Fruit fly (Drosophila melanogaster) whole organism: ENCODE data around the gene CG7730.

Experiments
- CG8478 ChIP-seq: fragments of >200 bp; optimal IDR thresholded peaks from 2 replicates; lab custom pipeline; 2018; ENCODE audit warnings: inconsistent platforms
- Dll ChIP-seq: fragments of >200 bp; optimal IDR thresholded peaks from 2 replicates; lab custom pipeline; 2017
- EcR ChIP-seq, 2 experiments: fragments of >200 bp; optimal IDR thresholded peaks; 2 replicates each; lab custom pipeline; 2017; ENCODE audit warnings: missing biosample characterization in 2 of 2, missing genetic modification characterization in 2 of 2, missing genetic modification reagents in 2 of 2
- psq ChIP-seq: fragments of >200 bp; optimal IDR thresholded peaks from 2 replicates; lab custom pipeline; 2017
- usp ChIP-seq: fragments of >200 bp; optimal IDR thresholded peaks from 2 replicates; lab custom pipeline; 2017; ENCODE audit warnings: missing biosample characterization, missing genetic modification characterization, mixed read lengths

- no peak for TF ChIP-seq Dll (lab: Kevin White, UChicago)
- TF ChIP-seq psq: no peak
- TF ChIP-seq CG8478 (lab: Kevin White, UChicago): no peak
- no peak for TF ChIP-seq EcR (GFP tag; optimal IDR thresholded peaks at IDR 0.05; lab: Kevin White, UChicago)
- TF ChIP-seq usp (GFP tag; lab: Kevin White, UChicago): no peak
Observed at dm6 chr3L:16984042-16984441, 43.3 kb upstream of the CG7730 start.
